Fruit fly (Drosophila melanogaster): ENCODE measurements around the gene Burs.

Burs gene

DNA sequence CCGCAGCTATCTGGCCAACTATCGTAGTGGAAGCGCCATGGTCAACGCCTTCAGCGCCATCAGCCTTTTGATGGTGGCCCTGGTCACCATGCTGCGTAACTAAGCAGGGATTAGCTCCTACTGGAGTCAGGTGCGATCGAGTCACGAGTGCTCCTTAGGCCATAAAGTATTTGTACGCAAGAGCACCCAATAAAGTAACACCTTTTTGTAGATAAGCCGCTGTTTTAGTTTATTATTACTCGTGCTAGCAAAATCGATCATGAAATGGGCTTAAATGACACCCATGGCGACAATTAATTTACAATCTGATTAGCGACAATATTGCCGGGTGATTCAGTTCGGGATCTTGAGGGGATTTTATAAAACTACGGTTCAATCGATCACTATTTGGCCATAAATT lies 11.8 kb upstream of the Burs start:
- peak; percentile 13 for TF ChIP-seq B-H2 (GFP tag; optimal IDR thresholded peaks at IDR 0.05)
- TF ChIP-seq lab (GFP tag; optimal IDR thresholded peaks at IDR 0.05) = peak; percentile 2
- peak; percentile 66 for TF ChIP-seq cwo (GFP tag; optimal IDR thresholded peaks at IDR 0.05)
- TF ChIP-seq Blimp-1 (GFP tag; optimal IDR thresholded peaks at IDR 0.05) = no peak
- peak; percentile 34 for TF ChIP-seq sug (tag; optimal IDR thresholded peaks at IDR 0.05)

DNA sequence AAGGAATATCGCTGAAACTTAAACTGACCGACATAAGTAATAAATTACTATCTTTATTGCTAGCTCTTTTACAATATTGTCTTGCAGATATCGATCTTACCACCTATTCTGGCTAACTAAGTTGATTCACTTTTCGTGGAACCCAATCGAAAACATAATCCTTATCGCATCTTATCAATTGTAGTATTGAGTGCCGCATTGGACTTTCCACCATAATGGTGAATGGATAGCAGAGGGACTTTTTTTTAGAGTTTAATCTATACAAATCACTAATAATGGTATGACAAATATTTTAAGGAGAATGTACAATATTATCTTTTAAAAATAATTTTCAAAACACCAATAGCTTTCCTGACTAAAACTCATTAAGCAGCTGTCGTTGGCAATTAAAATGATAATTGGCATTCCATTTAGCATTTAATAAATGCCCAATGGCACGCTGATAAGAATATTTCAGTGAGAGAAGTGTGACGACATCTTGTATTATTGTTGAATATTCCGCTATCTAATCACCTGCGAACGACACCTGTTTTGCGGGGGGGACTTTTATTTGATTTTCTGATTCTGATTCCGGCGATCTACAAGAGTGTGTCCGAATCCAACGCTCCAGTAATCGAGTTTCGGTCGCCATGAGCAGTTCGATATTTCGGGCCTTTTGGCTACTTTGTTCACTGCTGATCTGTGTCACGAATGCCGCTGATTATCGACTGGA lies 11.0 kb upstream of the Burs start, which contains the start of gene CG42335:
TSS of gene CG42335 (plus strand) at position 620 of the 712 bp plus-strand sequence.
- no peak for TF ChIP-seq CG34422 (GFP tag; IDR thresholded peaks at IDR 0.05)
- no peak for TF ChIP-seq CG18764 (GFP tag; optimal IDR thresholded peaks at IDR 0.05)
- no peak for TF ChIP-seq gsb-n (tag; optimal IDR thresholded peaks at IDR 0.05)
- TF ChIP-seq CG17802 (tag; optimal IDR thresholded peaks at IDR 0.05) = no peak
- no peak for TF ChIP-seq cg (GFP tag; optimal IDR thresholded peaks at IDR 0.05)
- TF ChIP-seq pros (GFP tag; optimal IDR thresholded peaks at IDR 0.05) = no peak
- no peak for TF ChIP-seq hbn (GFP tag; IDR thresholded peaks at IDR 0.05; ENCODE audit: partially characterized antibody)
- TF ChIP-seq maf-S (GFP tag; optimal IDR thresholded peaks at IDR 0.05) = no peak
- no peak for TF ChIP-seq da (GFP tag; optimal IDR thresholded peaks at IDR 0.05)
- TF ChIP-seq chinmo (GFP tag; IDR thresholded peaks at IDR 0.05; ENCODE audit: partially characterized antibody) = 0 out of 4 replicates have a peak, but pooled peaks have one; percentile 36
- TF ChIP-seq CG9817 (tag; optimal IDR thresholded peaks at IDR 0.05) = no peak
- no peak for TF ChIP-seq tgo (GFP tag; IDR thresholded peaks at IDR 0.05)
- TF ChIP-seq trem (tag; optimal IDR thresholded peaks at IDR 0.05) = no peak
- TF ChIP-seq sd (tag; optimal IDR thresholded peaks at IDR 0.05) = peak; percentile 66
- TF ChIP-seq Dbx (GFP tag; IDR thresholded peaks at IDR 0.05) = no peak
- TF ChIP-seq kay (GFP tag; optimal IDR thresholded peaks at IDR 0.05) = no peak
- no peak for TF ChIP-seq Myb (GFP tag; optimal IDR thresholded peaks at IDR 0.05)
- no peak for TF ChIP-seq CG8281 (tag; optimal IDR thresholded peaks at IDR 0.05)
- TF ChIP-seq Med (GFP tag) = peak; percentile 35
- no peak for TF ChIP-seq MESR4 (GFP tag; optimal IDR thresholded peaks at IDR 0.05)
- no peak for TF ChIP-seq lab (GFP tag; optimal IDR thresholded peaks at IDR 0.05)
- TF ChIP-seq dmrt11E (tag; optimal IDR thresholded peaks at IDR 0.05) = no peak
- TF ChIP-seq CG34376 (GFP tag; optimal IDR thresholded peaks at IDR 0.05) = peak; percentile 41
- TF ChIP-seq Deaf1 (tag; optimal IDR thresholded peaks at IDR 0.05) = peak; percentile 27
- no peak for TF ChIP-seq CG1647 (GFP tag; optimal IDR thresholded peaks at IDR 0.05)
- TF ChIP-seq dati (GFP tag; IDR thresholded peaks at IDR 0.05) = no peak
- TF ChIP-seq GATAe (GFP tag; conservative IDR thresholded peaks at IDR 0.05) = peak; percentile 60
- peak; percentile 13 for TF ChIP-seq CG15514 (GFP tag; optimal IDR thresholded peaks at IDR 0.05)
- no peak for TF ChIP-seq CG12942 (GFP tag; optimal IDR thresholded peaks at IDR 0.05)
- no peak for TF ChIP-seq zfh1 (GFP tag; IDR thresholded peaks at IDR 0.05)
- TF ChIP-seq Sox100B (GFP tag; optimal IDR thresholded peaks at IDR 0.05) = no peak
- TF ChIP-seq mirr (GFP tag; optimal IDR thresholded peaks at IDR 0.05) = peak; percentile 78
- TF ChIP-seq cato (GFP tag; optimal IDR thresholded peaks at IDR 0.05; ENCODE audit: borderline replicate concordance) = no peak
- no peak for TF ChIP-seq tup (GFP tag; optimal IDR thresholded peaks at IDR 0.05)
- TF ChIP-seq caup (GFP tag; optimal IDR thresholded peaks at IDR 0.05; ENCODE audit: severe bottlenecking) = peak; percentile 3
- TF ChIP-seq CG7786 (GFP tag; optimal IDR thresholded peaks at IDR 0.05) = no peak
- TF ChIP-seq CG10267 (tag; optimal IDR thresholded peaks at IDR 0.05) = no peak
- no peak for TF ChIP-seq Kr (GFP tag; optimal IDR thresholded peaks at IDR 0.05)
- no peak for TF ChIP-seq CG15601 (tag; optimal IDR thresholded peaks at IDR 0.05)
- no peak for TF ChIP-seq dan (GFP tag; IDR thresholded peaks at IDR 0.05)
- no peak for TF ChIP-seq scrt (GFP tag; optimal IDR thresholded peaks at IDR 0.05)
- TF ChIP-seq CG4730 (GFP tag; IDR thresholded peaks at IDR 0.05) = no peak
- no peak for TF ChIP-seq Hmx (GFP tag; optimal IDR thresholded peaks at IDR 0.05)
